Worm (Caenorhabditis elegans): Measurements from ENCODE around the gene W06E11.1.

ce11 chrIII:691933-692332 is 50.1 kb downstream of the W06E11.1 start, which contains the start of gene W02B3.7:
- no peak for TF ChIP-seq elt-1 (tag; optimal IDR thresholded peaks at IDR 0.05; ENCODE audit: borderline replicate concordance, insufficient read depth)
- no peak for TF ChIP-seq unc-62 (GFP tag; optimal IDR thresholded peaks at IDR 0.05)
- no peak for TF ChIP-seq lin-13 (tag; optimal IDR thresholded peaks at IDR 0.05)
- TF ChIP-seq snpc-4 (tag; optimal IDR thresholded peaks at IDR 0.05): no peak

Measured in whole organism, mixed stage, embryonic.